Fruit fly (Drosophila melanogaster) whole organism, pupa: ENCODE data around the gene CTCF.

ENCODE experiments used
- CG13204 ChIP-seq: fragments of 200-800 bp; sonication (Bioruptor generic); optimal IDR thresholded peaks from 2 replicates; lab custom pipeline; 2018; ENCODE audit warnings: missing biosample characterization, mild to moderate bottlenecking, missing genetic modification characterization, moderate library complexity
- CG14655 ChIP-seq: fragments of 200-800 bp; sonication (Bioruptor generic); optimal IDR thresholded peaks from 3 replicates; lab custom pipeline; 2017; ENCODE audit warnings: mild to moderate bottlenecking, missing biosample characterization, missing genetic modification reagents, missing genetic modification characterization
- CG15710 ChIP-seq: fragments of 200-800 bp; sonication (Bioruptor generic); optimal IDR thresholded peaks from 2 replicates; lab custom pipeline; 2018; ENCODE audit warnings: missing biosample characterization, mild to moderate bottlenecking, missing genetic modification characterization, moderate library complexity
- CG32121 ChIP-seq: fragments of 200-800 bp; sonication (Bioruptor generic); IDR thresholded peaks from 2 replicates; pipeline ENCODE4 v1.3.6; 2022; ENCODE audit warnings: missing biosample characterization, missing genetic modification characterization
- CG34367 ChIP-seq: fragments of 200-800 bp; sonication (Bioruptor generic); optimal IDR thresholded peaks from 2 replicates; lab custom pipeline; 2018; ENCODE audit warnings: missing biosample characterization, mild to moderate bottlenecking, missing genetic modification characterization
- CG4496 ChIP-seq: fragments of 200-800 bp; sonication (Bioruptor generic); IDR thresholded peaks from 3 replicates; pipeline ENCODE4 v1.3.6; 2022; ENCODE audit warnings: missing biosample characterization, missing genetic modification characterization
- CG8159 ChIP-seq: fragments of 200-800 bp; sonication (Bioruptor generic); optimal IDR thresholded peaks from 3 replicates; lab custom pipeline; 2018; ENCODE audit warnings: missing biosample characterization, mild to moderate bottlenecking, missing genetic modification characterization, moderate library complexity
- D1 ChIP-seq: fragments of 200-800 bp; sonication (Bioruptor generic); optimal IDR thresholded peaks from 2 replicates; lab custom pipeline; 2018; ENCODE audit warnings: missing biosample characterization, mild to moderate bottlenecking, missing genetic modification characterization, moderate library complexity
- EcR ChIP-seq: fragments of 200-800 bp; sonication (Bioruptor generic); optimal IDR thresholded peaks from 3 replicates; lab custom pipeline; 2019; ENCODE audit warnings: missing biosample characterization, missing genetic modification characterization, mild to moderate bottlenecking, moderate library complexity, missing genetic modification reagents
- Ets98B ChIP-seq: fragments of 200-800 bp; sonication (Bioruptor generic); IDR thresholded peaks from 2 replicates; pipeline ENCODE4 v1.3.6; 2022; ENCODE audit warnings: missing biosample characterization, missing genetic modification characterization
- Pif1B ChIP-seq: fragments of 200-800 bp; sonication (Bioruptor generic); optimal IDR thresholded peaks from 3 replicates; lab custom pipeline; 2016; ENCODE audit warnings: missing biosample characterization, missing genetic modification characterization
- gl ChIP-seq: fragments of 200-800 bp; sonication (Bioruptor generic); optimal IDR thresholded peaks from 2 replicates; lab custom pipeline; 2018; ENCODE audit warnings: missing biosample characterization, mild to moderate bottlenecking, missing genetic modification characterization
- rn ChIP-seq: fragments of 200-800 bp; sonication (Bioruptor generic); IDR thresholded peaks from 2 replicates; pipeline ENCODE4 v1.3.6; 2022; ENCODE audit warnings: missing biosample characterization, missing genetic modification characterization

DNA sequence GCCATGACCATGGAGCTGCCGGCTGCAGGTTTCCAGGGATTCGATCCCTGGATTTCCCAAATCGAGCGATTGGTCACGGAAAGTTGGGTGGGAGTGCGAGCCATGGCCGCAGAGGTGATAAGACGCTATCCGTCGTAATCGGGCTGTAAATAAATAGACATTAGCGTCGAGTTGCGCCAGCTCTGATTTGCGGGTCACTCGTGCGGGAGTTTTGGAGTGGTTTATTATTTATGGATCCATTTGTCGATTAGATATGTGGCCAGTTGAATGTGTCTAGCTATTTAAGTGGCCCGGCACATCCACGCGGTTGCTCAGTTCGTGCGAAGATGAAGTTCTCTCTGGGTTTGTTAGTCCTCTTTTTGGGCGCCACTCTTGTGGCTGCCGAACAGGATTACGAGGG is 41.5 kb upstream of the CTCF start, which contains the start of gene CG8562:
- TF ChIP-seq CG15710 (tag; lab: Kevin White, UChicago) = no peak
- TF ChIP-seq Pif1B (GFP tag; lab: Kevin White, UChicago) = no peak
- no peak for TF ChIP-seq Ets98B (GFP tag; lab: Robert Waterston, UW)
- no peak for TF ChIP-seq EcR (GFP tag; lab: Kevin White, UChicago)
- no peak for TF ChIP-seq rn (GFP tag; lab: Robert Waterston, UW)
- no peak for TF ChIP-seq D1 (tag; lab: Kevin White, UChicago)
- no peak for TF ChIP-seq CG13204 (GFP tag; lab: Kevin White, UChicago)
- TF ChIP-seq CG8159 (tag; lab: Kevin White, UChicago) = no peak
- TF ChIP-seq CG4496 (GFP tag; lab: Robert Waterston, UW) = no peak
- no peak for TF ChIP-seq CG14655 (GFP tag; lab: Kevin White, UChicago)
- no peak for TF ChIP-seq CG32121 (GFP tag; lab: Robert Waterston, UW)
- TF ChIP-seq gl (tag; lab: Kevin White, UChicago) = no peak
- TF ChIP-seq CG34367 (tag; lab: Kevin White, UChicago) = no peak
